Fruit fly (Drosophila melanogaster): ENCODE measurements around the gene CG18404.

The CG18404 gene

dm6 chr3R:30240245-30240644 is 12.7 kb upstream of the CG18404 start:
- TF ChIP-seq vvl (GFP tag; IDR thresholded peaks at IDR 0.05) (peak; percentile 72), Blimp-1 (GFP tag; optimal IDR thresholded peaks at IDR 0.05) (peak; percentile 74), z (GFP tag; IDR thresholded peaks at IDR 0.05) (peak; percentile 44; the same call in 1 of the 3 replicates), nerfin-2 (GFP tag; IDR thresholded peaks at IDR 0.05; ENCODE audit: partially characterized antibody) (0 out of 2 replicates have a peak, but pooled peaks have one; percentile 31), luna (GFP tag; optimal IDR thresholded peaks at IDR 0.05) (no peak), abd-A (tag; optimal IDR thresholded peaks at IDR 0.05) (peak; percentile 14), CG12155 (GFP tag; optimal IDR thresholded peaks at IDR 0.05) (no peak), kah (GFP tag; optimal IDR thresholded peaks at IDR 0.05) (no peak), kni (GFP tag; optimal IDR thresholded peaks at IDR 0.05) (peak; percentile 8)

- TF ChIP-seq ftz-f1 (GFP tag; optimal IDR thresholded peaks at IDR 0.05) = peak; percentile 93
- peak; percentile 7 for TF ChIP-seq HmgZ (tag; optimal IDR thresholded peaks at IDR 0.05)
- TF ChIP-seq p53 (GFP tag; optimal IDR thresholded peaks at IDR 0.05) = no peak
- peak; percentile 16 for TF ChIP-seq oc (tag; optimal IDR thresholded peaks at IDR 0.05)
- TF ChIP-seq Hr78 (GFP tag; optimal IDR thresholded peaks at IDR 0.05) = peak in 1 of 2 experiments; percentile 73
- no peak for TF ChIP-seq CG5953 (GFP tag; IDR thresholded peaks at IDR 0.05)
- TF ChIP-seq lab (GFP tag; optimal IDR thresholded peaks at IDR 0.05) = peak; percentile 25
- TF ChIP-seq unc-4 (GFP tag; IDR thresholded peaks at IDR 0.05; ENCODE audit: partially characterized antibody) = 0 out of 2 replicates have a peak, but pooled peaks have one; percentile 21
- peak; percentile 5 for TF ChIP-seq CG15514 (GFP tag; optimal IDR thresholded peaks at IDR 0.05)
- peak; percentile 6 for TF ChIP-seq CrebB (tag; optimal IDR thresholded peaks at IDR 0.05)
- no peak for TF ChIP-seq crol (GFP tag; IDR thresholded peaks at IDR 0.05)
- TF ChIP-seq CG13894 (tag; optimal IDR thresholded peaks at IDR 0.05) = peak; percentile 61
- TF ChIP-seq onecut (GFP tag; IDR thresholded peaks at IDR 0.05) = peak; percentile 36; the same call in 1 of the 2 replicates
- peak; percentile 11 for TF ChIP-seq mirr (GFP tag; optimal IDR thresholded peaks at IDR 0.05)
- no peak for TF ChIP-seq Gsc (GFP tag; IDR thresholded peaks at IDR 0.05)
- peak; percentile 51 for TF ChIP-seq CG10543 (GFP tag; optimal IDR thresholded peaks at IDR 0.05)
- peak; percentile 92 for TF ChIP-seq Deaf1 (tag; optimal IDR thresholded peaks at IDR 0.05)
- TF ChIP-seq chinmo (GFP tag; IDR thresholded peaks at IDR 0.05; ENCODE audit: partially characterized antibody) = peak; percentile 98
- TF ChIP-seq Dfd (GFP tag; optimal IDR thresholded peaks at IDR 0.05) = no peak
- peak; percentile 59 for TF ChIP-seq CG10431 (GFP tag; optimal IDR thresholded peaks at IDR 0.05)
- peak; percentile 2 for TF ChIP-seq Vsx1 (GFP tag; optimal IDR thresholded peaks at IDR 0.05)
- no peak for TF ChIP-seq CG15011 (GFP tag; optimal IDR thresholded peaks at IDR 0.05)
- TF ChIP-seq CG15269 (tag; optimal IDR thresholded peaks at IDR 0.05) = peak; percentile 68
- peak; percentile 98 for TF ChIP-seq nom (GFP tag; optimal IDR thresholded peaks at IDR 0.05)
- TF ChIP-seq gcm (GFP tag; optimal IDR thresholded peaks at IDR 0.05) = peak; percentile 1
- TF ChIP-seq CG13287 (GFP tag; IDR thresholded peaks at IDR 0.05; ENCODE audit: partially characterized antibody) = peak; percentile 34; the same call in 1 of the 2 replicates
- TF ChIP-seq CG17568 (GFP tag; optimal IDR thresholded peaks at IDR 0.05) = no peak
- TF ChIP-seq phol (tag; optimal IDR thresholded peaks at IDR 0.05) = no peak
- TF ChIP-seq pros (GFP tag; optimal IDR thresholded peaks at IDR 0.05) = peak; percentile 99
- peak; percentile 100 for TF ChIP-seq Blimp-1 (GFP tag; optimal IDR thresholded peaks at IDR 0.05)
- peak; percentile 5 for TF ChIP-seq kah (GFP tag; optimal IDR thresholded peaks at IDR 0.05)
- TF ChIP-seq CG8281 (tag; optimal IDR thresholded peaks at IDR 0.05) = no peak
- TF ChIP-seq Hr51 (GFP tag; optimal IDR thresholded peaks at IDR 0.05) = no peak
- peak in 1 of 2 experiments; percentile 81 for TF ChIP-seq Eip74EF (GFP tag; optimal IDR thresholded peaks at IDR 0.05)
- peak; percentile 14 for TF ChIP-seq HHEX (GFP tag; optimal IDR thresholded peaks at IDR 0.05)
- no peak for TF ChIP-seq nerfin-2 (GFP tag; IDR thresholded peaks at IDR 0.05; ENCODE audit: partially characterized antibody)
- TF ChIP-seq CG10462 (GFP tag; optimal IDR thresholded peaks at IDR 0.05) = no peak
- peak; percentile 19 for TF ChIP-seq nau (GFP tag; optimal IDR thresholded peaks at IDR 0.05)
- TF ChIP-seq crp (GFP tag; optimal IDR thresholded peaks at IDR 0.05) = peak in 1 of 2 experiments; percentile 58
These were observed 9.6 kb upstream of the CG18404 start, which contains the start of gene CG9737 for dm6 chr3R:30243262-30243815. TSS of gene CG9737 (minus strand) at chr3R:30243312.

Measured in whole organism, embryonic.